Worm (Caenorhabditis elegans) whole organism, late embryonic: ENCODE results near the gene F55D10.4.

Experiments
- K02D7.2 ChIP-seq: sonication (generic microtip); optimal IDR thresholded peaks from 2 replicates; lab custom pipeline; 2017; ENCODE audit warnings: mild to moderate bottlenecking, missing genetic modification characterization, missing compliant biosample characterization
- K09A11.1 ChIP-seq: sonication (generic microtip); optimal IDR thresholded peaks from 2 replicates; lab custom pipeline; 2017; ENCODE audit warnings: antibody characterized with exemption, mild to moderate bottlenecking, missing genetic modification characterization, missing compliant biosample characterization; ENCODE audit not compliant: insufficient read depth
- ceh-2 ChIP-seq: sonication (generic microtip); optimal IDR thresholded peaks from 2 replicates; lab custom pipeline; 2016; ENCODE audit warnings: missing genotype, missing genetic modification characterization, missing compliant biosample characterization
- ceh-30 ChIP-seq: fragments of 150-350 bp; optimal IDR thresholded peaks from 2 replicates; lab custom pipeline; 2014; ENCODE audit warnings: missing biosample characterization, missing genetic modification characterization
- ceh-6 ChIP-seq: fragments of 200-800 bp; sonication (Bioruptor generic); optimal IDR thresholded peaks from 2 replicates; lab custom pipeline; 2018; ENCODE audit warnings: mild to moderate bottlenecking, missing genetic modification characterization, missing compliant biosample characterization
- fkh-10 ChIP-seq: fragments of 150-350 bp; optimal IDR thresholded peaks from 2 replicates; lab custom pipeline; 2014; ENCODE audit warnings: missing biosample characterization, missing genetic modification reagents, missing genetic modification characterization
- pha-4 ChIP-seq: fragments of 150-350 bp; optimal IDR thresholded peaks from 2 replicates; lab custom pipeline; 2018; ENCODE audit warnings: missing biosample characterization, missing genetic modification reagents, missing genetic modification characterization
- pqm-1 ChIP-seq: sonication (generic microtip); optimal IDR thresholded peaks from 2 replicates; lab custom pipeline; 2016; ENCODE audit warnings: missing genetic modification characterization, missing compliant biosample characterization

DNA sequence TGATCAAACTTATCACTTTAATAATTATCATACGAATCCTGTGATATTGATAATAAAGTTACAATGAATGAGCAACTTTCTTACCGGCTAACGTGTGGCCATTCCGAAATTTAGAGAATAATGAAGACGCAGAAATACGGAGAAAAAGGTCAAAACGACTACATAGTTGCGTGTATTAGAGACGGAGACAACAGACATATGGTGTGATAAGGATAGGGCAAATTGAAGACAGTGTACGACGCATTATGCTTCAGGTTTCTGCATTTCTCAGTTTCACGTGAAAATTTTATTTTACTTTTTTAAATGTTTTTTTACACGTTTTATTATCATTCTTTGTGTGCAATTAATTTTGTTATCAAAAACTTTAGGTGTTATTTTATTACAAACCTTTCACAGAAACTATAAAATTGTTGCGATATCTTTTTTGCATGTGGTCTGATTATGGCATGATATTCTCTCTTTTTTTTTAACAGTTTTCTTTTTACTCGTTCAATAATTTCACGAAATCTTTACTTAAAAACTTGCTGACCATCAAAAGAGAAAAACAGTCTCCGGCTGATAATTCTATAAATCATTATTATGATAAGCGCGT is 47.2 kb downstream of the F55D10.4 start, which contains the start of gene tmem-135:
- TF ChIP-seq fkh-10 (GFP tag; lab: Kevin White, UChicago) (no peak), ceh-30 (tag; lab: Kevin White, UChicago) (no peak), K09A11.1 (tag; lab: Kevin White, UChicago) (no peak), pha-4 (tag; lab: Kevin White, UChicago) (no peak), pqm-1 (tag; lab: Kevin White, UChicago) (no peak), ceh-6 (no peak), K02D7.2 (tag; lab: Kevin White, UChicago) (no peak), ceh-2 (tag; lab: Kevin White, UChicago) (no peak)
